Fruit fly (Drosophila melanogaster): ENCODE results near the gene yellow-k.

Gene yellow-k

DNA sequence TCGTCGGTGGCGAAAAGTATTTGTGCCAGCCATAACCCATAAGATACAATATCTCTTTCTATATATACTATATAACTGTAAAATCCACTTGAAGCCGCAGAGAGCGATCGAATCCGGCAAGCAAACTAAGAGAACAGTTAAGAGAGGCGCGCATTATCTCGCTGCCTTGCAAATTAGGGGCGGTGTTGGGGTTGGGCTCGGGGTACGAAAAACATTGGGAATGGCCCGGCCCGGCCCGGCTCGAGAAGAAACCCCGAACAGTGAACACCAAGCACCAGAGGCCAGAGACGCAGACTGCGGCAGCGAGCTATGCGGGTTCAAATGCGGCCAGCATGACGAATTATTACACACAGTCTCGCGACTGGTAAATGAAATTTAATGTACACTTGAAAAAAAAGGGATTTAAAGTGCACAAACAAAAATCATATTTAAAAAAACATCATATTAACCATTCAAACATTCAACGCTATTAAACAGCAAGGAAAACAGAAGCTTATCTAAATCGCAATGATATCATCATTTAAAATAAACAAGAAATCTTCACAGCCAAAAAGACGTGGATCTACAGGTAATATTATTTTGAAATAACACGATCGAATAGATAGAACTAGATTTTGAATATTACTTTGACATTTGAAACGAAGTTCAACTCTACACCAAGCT, 12.1 kb downstream of the yellow-k start (continued):
- peak; percentile 36 for TF ChIP-seq mam (GFP tag; optimal IDR thresholded peaks at IDR 0.05)
- TF ChIP-seq Sin3A (optimal IDR thresholded peaks at IDR 0.05), result no peak
- TF ChIP-seq CG15073 (GFP tag; optimal IDR thresholded peaks at IDR 0.05), result no peak
- peak; percentile 14 for TF ChIP-seq sug (tag; optimal IDR thresholded peaks at IDR 0.05)
- peak; percentile 16 for TF ChIP-seq oc (tag; optimal IDR thresholded peaks at IDR 0.05)
- peak; percentile 68 for TF ChIP-seq dysf (GFP tag; IDR thresholded peaks at IDR 0.05)
- peak in 1 of 3 experiments; percentile 42 for TF ChIP-seq lola (GFP tag; optimal IDR thresholded peaks at IDR 0.05)
- TF ChIP-seq CG13894 (tag; optimal IDR thresholded peaks at IDR 0.05), result no peak
- TF ChIP-seq kni (GFP tag; optimal IDR thresholded peaks at IDR 0.05), result peak; percentile 27
- TF ChIP-seq CG13287 (GFP tag; IDR thresholded peaks at IDR 0.05; ENCODE audit: partially characterized antibody), result peak; percentile 25; the same call in 1 of the 2 replicates
- peak; percentile 27; the same call in 1 of the 2 replicates for TF ChIP-seq klu (GFP tag; IDR thresholded peaks at IDR 0.05)
- peak in 1 of 2 experiments; percentile 29 for TF ChIP-seq Hr78 (GFP tag; optimal IDR thresholded peaks at IDR 0.05)
- peak; percentile 61 for TF ChIP-seq CG2712 (tag; optimal IDR thresholded peaks at IDR 0.05)
- 0 out of 3 replicates have a peak, but pooled peaks have one; percentile 24 for TF ChIP-seq Dbx (GFP tag; IDR thresholded peaks at IDR 0.05)
- TF ChIP-seq gsb (GFP tag; IDR thresholded peaks at IDR 0.05), result peak; percentile 47; the same call in 1 of the 2 replicates
- TF ChIP-seq Bgb (GFP tag; IDR thresholded peaks at IDR 0.05; ENCODE audit: partially characterized antibody), result peak; percentile 32; the same call in 1 of the 2 replicates
- TF ChIP-seq ranshi (GFP tag; IDR thresholded peaks at IDR 0.05), result peak; percentile 68
- TF ChIP-seq corto (GFP tag; optimal IDR thresholded peaks at IDR 0.05), result no peak
- TF ChIP-seq chinmo (GFP tag; IDR thresholded peaks at IDR 0.05; ENCODE audit: partially characterized antibody), result peak; percentile 86; the same call in 2 of the 4 replicates
- TF ChIP-seq lbe (GFP tag; optimal IDR thresholded peaks at IDR 0.05), result peak; percentile 74
- peak; percentile 53 for TF ChIP-seq CG18599 (GFP tag; optimal IDR thresholded peaks at IDR 0.05)
- peak; percentile 63 for TF ChIP-seq CG12104 (GFP tag; optimal IDR thresholded peaks at IDR 0.05)
- 0 out of 3 replicates have a peak, but pooled peaks have one; percentile 11 for TF ChIP-seq CG3726 (GFP tag; IDR thresholded peaks at IDR 0.05)
- peak in 1 of 2 experiments; percentile 15 for TF ChIP-seq bsh (GFP tag; optimal IDR thresholded peaks at IDR 0.05)
- TF ChIP-seq GATAe (GFP tag; conservative IDR thresholded peaks at IDR 0.05), result no peak
- TF ChIP-seq CG3163 (GFP tag; optimal IDR thresholded peaks at IDR 0.05), result peak; percentile 89
- peak; percentile 18 for TF ChIP-seq sd (tag; optimal IDR thresholded peaks at IDR 0.05)
- TF ChIP-seq Drgx (GFP tag; IDR thresholded peaks at IDR 0.05), result peak; percentile 70
- TF ChIP-seq CG13123 (GFP tag; optimal IDR thresholded peaks at IDR 0.05), result no peak
- TF ChIP-seq CG7839 (tag; optimal IDR thresholded peaks at IDR 0.05), result peak; percentile 38
- TF ChIP-seq Sox100B (GFP tag; optimal IDR thresholded peaks at IDR 0.05), result peak; percentile 78
- TF ChIP-seq bcd (GFP tag; optimal IDR thresholded peaks at IDR 0.05), result peak; percentile 6
- no peak for TF ChIP-seq CG11085 (GFP tag; IDR thresholded peaks at IDR 0.05)
- peak; percentile 44 for TF ChIP-seq CG4820 (GFP tag; optimal IDR thresholded peaks at IDR 0.05)
- TF ChIP-seq nmo (GFP tag; optimal IDR thresholded peaks at IDR 0.05), result peak; percentile 16
- peak; percentile 60 to 70 for TF ChIP-seq Trl (optimal IDR thresholded peaks at IDR 0.05)
- peak; percentile 56 for TF ChIP-seq Trl (GFP tag; optimal IDR thresholded peaks at IDR 0.05)
- TF ChIP-seq Atf6 (GFP tag; IDR thresholded peaks at IDR 0.05), result peak; percentile 52; the same call in 1 of the 2 replicates
- TF ChIP-seq Pdp1 (GFP tag; optimal IDR thresholded peaks at IDR 0.05), result peak in 1 of 2 experiments; percentile 32
- TF ChIP-seq Meics (GFP tag; optimal IDR thresholded peaks at IDR 0.05), result peak; percentile 49
- TF ChIP-seq mirr (GFP tag; optimal IDR thresholded peaks at IDR 0.05), result peak; percentile 15
- TF ChIP-seq dimm (GFP tag; IDR thresholded peaks at IDR 0.05), result 0 out of 2 replicates have a peak, but pooled peaks have one; percentile 23
- no peak for TF ChIP-seq E2f1 (GFP tag; IDR thresholded peaks at IDR 0.05)
- TF ChIP-seq CG9876 (GFP tag; optimal IDR thresholded peaks at IDR 0.05), result peak; percentile 22
- TF ChIP-seq CG14710 (tag; optimal IDR thresholded peaks at IDR 0.05), result peak; percentile 74
- TF ChIP-seq chm (GFP tag; IDR thresholded peaks at IDR 0.05), result peak; percentile 23; the same call in 1 of the 2 replicates
- peak; percentile 11 for TF ChIP-seq CG3281 (GFP tag; optimal IDR thresholded peaks at IDR 0.05)
- no peak for TF ChIP-seq CG9609 (GFP tag; optimal IDR thresholded peaks at IDR 0.05)

Data from whole organism, embryonic.